Fruit fly (Drosophila melanogaster) S2 (cell line): ENCODE data around the gene Pgls.

Source experiments
- CG8478 ChIP-seq: fragments of >200 bp; optimal IDR thresholded peaks from 2 replicates; lab custom pipeline; 2018
- CTCF ChIP-seq, 2 experiments: fragments of >200 bp; optimal IDR thresholded peaks; 2 replicates each; lab custom pipeline; 2018

DNA sequence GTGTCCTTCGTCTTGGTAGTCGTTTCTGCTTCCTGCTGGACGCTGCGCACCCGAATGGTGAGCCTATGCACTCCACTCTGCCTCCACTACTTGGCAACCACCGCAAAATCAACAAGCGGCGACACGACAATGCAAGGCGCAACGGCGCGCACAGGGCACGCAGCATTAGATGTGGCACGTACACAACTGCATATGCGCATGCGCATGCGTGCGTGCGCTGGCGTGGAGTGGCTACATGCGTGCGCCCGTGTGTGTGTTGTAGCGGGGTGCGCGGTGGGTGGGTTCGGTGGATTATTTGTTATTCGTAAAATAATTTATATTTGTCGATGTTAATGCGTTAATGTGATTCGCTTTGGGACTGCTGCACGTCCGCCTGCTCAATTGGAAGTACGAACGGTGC is 11.6 kb upstream of the Pgls start:
- TF ChIP-seq CTCF (optimal IDR thresholded peaks at IDR 0.05; lab: Kevin White, UChicago), result no peak
- no peak for TF ChIP-seq CG8478
